Worm (Caenorhabditis elegans): ENCODE measurements around the gene rps-22.

- no peak for TF ChIP-seq him-1 (tag; optimal IDR thresholded peaks at IDR 0.05)
- TF ChIP-seq dao-5 (tag; optimal IDR thresholded peaks at IDR 0.05), result no peak
- TF ChIP-seq W03F9.2 (tag; optimal IDR thresholded peaks at IDR 0.05), result no peak
These were observed 20.1 kb downstream of the rps-22 start, which contains the start of gene R155.5 for ce11 chrIII:1970433-1970832.

Measured in whole organism, L4/young adult.